Fruit fly (Drosophila melanogaster): ENCODE data around the gene Rab6.
A peak's percentile ranks its signal among the peaks of the same experiment; 100 is the strongest.

The Rab6 gene

dm6 chr2L:12065683-12066386, 43.1 kb downstream of the Rab6 start (continued):
- TF ChIP-seq foxo (GFP tag; optimal IDR thresholded peaks at IDR 0.05) = peak in 1 of 2 experiments; percentile 85
- no peak for TF ChIP-seq usp (GFP tag; optimal IDR thresholded peaks at IDR 0.05)
- peak; percentile 89 for TF ChIP-seq HLH106 (tag; optimal IDR thresholded peaks at IDR 0.05)
- TF ChIP-seq sv (GFP tag; optimal IDR thresholded peaks at IDR 0.05) = no peak
- peak; percentile 61 for TF ChIP-seq sage (GFP tag; optimal IDR thresholded peaks at IDR 0.05)

- TF ChIP-seq CrebA (GFP tag; optimal IDR thresholded peaks at IDR 0.05; ENCODE audit: borderline replicate concordance) (no peak), Dif (GFP tag; optimal IDR thresholded peaks at IDR 0.05; ENCODE audit: partially characterized antibody) (no peak), Sp1 (GFP tag; optimal IDR thresholded peaks at IDR 0.05) (peak; percentile 27), rgr (GFP tag; optimal IDR thresholded peaks at IDR 0.05) (no peak), Hr78 (GFP tag; optimal IDR thresholded peaks at IDR 0.05) (no peak), foxo (GFP tag; optimal IDR thresholded peaks at IDR 0.05) (peak in 1 of 2 experiments; percentile 28), pan (optimal IDR thresholded peaks at IDR 0.05) (no peak), sage (GFP tag; optimal IDR thresholded peaks at IDR 0.05) (no peak), jim (GFP tag; optimal IDR thresholded peaks at IDR 0.05) (no peak), Hr83 (GFP tag; optimal IDR thresholded peaks at IDR 0.05; ENCODE audit: poor library complexity, severe bottlenecking) (no peak), HLH106 (tag; optimal IDR thresholded peaks at IDR 0.05) (peak; percentile 24), GATAd (GFP tag; optimal IDR thresholded peaks at IDR 0.05) (no peak), Myc (optimal IDR thresholded peaks at IDR 0.05) (peak; percentile 74), dmrt93B (GFP tag; optimal IDR thresholded peaks at IDR 0.05) (no peak), OdsH (GFP tag; optimal IDR thresholded peaks at IDR 0.05) (peak; percentile 5)
Observed at dm6 chr2L:12063035-12063434, 45.9 kb downstream of the Rab6 start, which contains the start of gene Rab3-GAP. Gene Rab3-GAP (minus strand): TSS chr2L:12063184.
